Fruit fly (Drosophila melanogaster): ENCODE measurements around the gene Cpr66D.

Cpr66D gene

dm6 chr3L:8672199-8673059, 32.2 kb downstream of the Cpr66D start:
- TF ChIP-seq ttk (optimal IDR thresholded peaks at IDR 0.05) (no peak), Sin3A (optimal IDR thresholded peaks at IDR 0.05) (no peak), psq (optimal IDR thresholded peaks at IDR 0.05) (no peak)

DNA sequence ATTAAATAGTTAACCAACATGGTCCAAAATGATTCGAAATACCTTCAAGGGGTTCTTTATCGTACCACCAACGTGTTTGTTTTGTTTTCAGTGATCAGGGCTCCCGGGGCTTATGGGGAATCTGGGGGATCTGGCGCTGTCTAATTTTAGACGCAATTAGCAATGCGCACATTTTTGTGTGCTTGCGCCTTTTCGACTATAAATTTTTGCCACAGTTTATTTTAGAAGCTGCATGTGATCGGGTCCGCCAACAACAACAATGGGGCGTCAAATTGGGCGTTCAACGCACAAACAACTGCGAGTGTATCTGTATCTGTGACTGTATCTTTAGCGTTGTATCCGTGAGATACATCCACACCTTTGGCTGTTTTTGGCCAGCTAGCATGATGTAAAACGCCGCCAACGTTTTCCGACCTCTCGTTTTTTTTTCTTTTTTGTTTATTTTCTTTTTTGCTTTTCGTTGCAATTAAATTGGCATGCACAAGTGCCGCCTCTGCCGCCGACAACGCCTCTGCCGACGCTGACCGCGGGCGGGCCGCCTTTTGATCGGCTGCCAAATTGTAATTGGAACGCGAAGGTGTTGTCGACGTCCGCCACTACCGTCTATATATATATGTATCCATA, 33.2 kb downstream of the Cpr66D start:
- TF ChIP-seq ttk (optimal IDR thresholded peaks at IDR 0.05) (no peak), insv (optimal IDR thresholded peaks at IDR 0.05) (no peak)

DNA sequence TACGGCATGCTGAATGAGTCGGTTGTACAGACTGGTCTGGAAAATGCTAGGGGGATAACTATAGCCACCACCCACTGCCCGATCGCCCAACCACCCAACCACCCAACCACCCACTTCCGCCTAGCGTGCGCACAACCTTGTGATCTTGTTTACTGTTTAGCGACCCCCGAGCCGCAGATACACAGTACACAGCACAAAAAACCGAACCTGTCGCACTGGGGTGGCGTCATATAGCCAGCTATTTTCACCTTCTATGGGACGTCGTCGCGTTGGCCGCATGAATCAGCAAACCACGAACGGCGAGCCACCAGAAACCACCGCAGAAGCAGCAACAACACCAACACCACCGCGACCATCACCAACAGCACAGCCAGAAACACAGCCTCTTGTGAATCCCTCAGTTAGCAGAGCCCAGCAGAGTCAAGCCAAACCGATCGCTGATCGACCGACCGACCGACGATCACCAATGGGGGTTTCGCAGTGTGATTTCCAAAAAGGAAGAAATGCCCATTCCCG, 34.8 kb downstream of the Cpr66D start:
- TF ChIP-seq psq (optimal IDR thresholded peaks at IDR 0.05), result no peak
- no peak for TF ChIP-seq insv (optimal IDR thresholded peaks at IDR 0.05)
- no peak for TF ChIP-seq Sin3A (optimal IDR thresholded peaks at IDR 0.05)
- TF ChIP-seq h (optimal IDR thresholded peaks at IDR 0.05), result no peak
- TF ChIP-seq Myc (optimal IDR thresholded peaks at IDR 0.05), result no peak
- no peak for TF ChIP-seq ttk (optimal IDR thresholded peaks at IDR 0.05)

- TF ChIP-seq insv (optimal IDR thresholded peaks at IDR 0.05), result no peak
- no peak for TF ChIP-seq ttk (optimal IDR thresholded peaks at IDR 0.05)
- TF ChIP-seq Myc (optimal IDR thresholded peaks at IDR 0.05), result no peak
- no peak for TF ChIP-seq psq (optimal IDR thresholded peaks at IDR 0.05)
- no peak for TF ChIP-seq Sin3A (optimal IDR thresholded peaks at IDR 0.05)
- TF ChIP-seq h (optimal IDR thresholded peaks at IDR 0.05), result no peak
These were observed 35.4 kb downstream of the Cpr66D start, which contains the start of gene hry for dm6 chr3L:8675545-8676084. Gene hry (plus strand): TSS chr3L:8675759.

DNA sequence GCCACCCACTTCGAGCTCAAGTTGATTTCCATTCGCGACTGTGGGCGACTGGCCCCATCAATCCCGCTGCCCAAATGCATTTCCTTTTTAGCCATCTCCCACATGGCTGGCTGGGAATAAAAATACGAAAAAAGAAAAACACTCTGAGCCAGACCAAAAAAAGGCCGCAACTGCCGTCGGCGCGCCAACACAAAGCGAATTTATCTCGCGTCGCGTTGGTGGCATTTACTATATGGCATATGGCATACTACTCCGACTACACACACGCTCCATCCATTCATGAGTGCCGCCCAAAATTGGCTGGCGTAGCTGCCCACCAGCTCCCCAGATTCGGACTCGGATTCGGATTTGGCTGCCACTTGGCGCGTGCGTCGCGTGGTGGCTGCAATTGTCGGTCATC, 36.3 kb downstream of the Cpr66D start:
- TF ChIP-seq psq (optimal IDR thresholded peaks at IDR 0.05), result no peak
- no peak for TF ChIP-seq h (optimal IDR thresholded peaks at IDR 0.05)
- TF ChIP-seq ttk (optimal IDR thresholded peaks at IDR 0.05), result no peak
- TF ChIP-seq Sin3A (optimal IDR thresholded peaks at IDR 0.05), result no peak
- TF ChIP-seq Myc (optimal IDR thresholded peaks at IDR 0.05), result no peak
- no peak for TF ChIP-seq insv (optimal IDR thresholded peaks at IDR 0.05)

DNA sequence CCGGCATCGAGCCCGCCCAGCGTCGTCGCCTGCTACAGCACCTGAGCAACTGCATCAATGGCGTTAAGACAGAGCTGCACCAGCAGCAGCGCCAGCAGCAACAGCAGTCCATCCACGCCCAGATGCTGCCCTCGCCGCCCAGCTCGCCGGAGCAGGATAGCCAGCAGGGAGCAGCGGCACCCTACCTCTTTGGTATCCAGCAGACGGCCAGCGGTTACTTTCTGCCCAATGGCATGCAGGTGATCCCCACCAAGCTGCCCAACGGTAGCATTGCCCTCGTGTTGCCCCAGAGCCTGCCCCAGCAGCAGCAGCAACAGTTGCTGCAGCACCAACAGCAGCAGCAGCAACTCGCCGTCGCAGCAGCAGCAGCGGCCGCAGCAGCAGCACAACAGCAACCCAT, 37.5 kb downstream of the Cpr66D start:
- TF ChIP-seq psq (optimal IDR thresholded peaks at IDR 0.05) (no peak), h (optimal IDR thresholded peaks at IDR 0.05) (no peak), ttk (optimal IDR thresholded peaks at IDR 0.05) (peak; percentile 91)

DNA sequence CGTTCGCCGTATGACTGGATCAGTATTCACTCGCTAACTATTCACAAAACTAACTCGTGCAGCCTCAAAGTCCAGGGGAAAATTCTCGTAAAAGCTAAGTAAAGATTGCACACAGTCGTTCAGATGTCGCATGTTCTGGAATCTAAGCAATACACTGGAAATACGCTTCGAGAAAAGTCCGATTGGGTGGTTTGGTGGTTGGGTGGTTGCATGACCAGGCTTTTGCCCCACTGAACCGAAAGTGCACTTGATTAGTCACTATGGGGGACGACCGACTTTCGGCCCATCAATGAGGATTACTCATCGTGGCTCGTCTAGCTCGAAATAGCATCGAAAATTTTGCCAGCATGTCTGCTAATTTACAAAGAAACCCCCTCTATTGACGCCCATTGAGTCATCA, 40.1 kb downstream of the Cpr66D start:
- TF ChIP-seq insv (optimal IDR thresholded peaks at IDR 0.05) (no peak), Sin3A (optimal IDR thresholded peaks at IDR 0.05) (no peak), psq (optimal IDR thresholded peaks at IDR 0.05) (no peak), Myc (optimal IDR thresholded peaks at IDR 0.05) (no peak), h (optimal IDR thresholded peaks at IDR 0.05) (no peak), ttk (optimal IDR thresholded peaks at IDR 0.05) (no peak)

dm6 chr3L:8681271-8681670, 41.0 kb downstream of the Cpr66D start:
- TF ChIP-seq Sin3A (optimal IDR thresholded peaks at IDR 0.05), result no peak
- no peak for TF ChIP-seq psq (optimal IDR thresholded peaks at IDR 0.05)
- TF ChIP-seq ttk (optimal IDR thresholded peaks at IDR 0.05), result no peak
- no peak for TF ChIP-seq h (optimal IDR thresholded peaks at IDR 0.05)
- TF ChIP-seq insv (optimal IDR thresholded peaks at IDR 0.05), result no peak
- no peak for TF ChIP-seq Myc (optimal IDR thresholded peaks at IDR 0.05)

DNA sequence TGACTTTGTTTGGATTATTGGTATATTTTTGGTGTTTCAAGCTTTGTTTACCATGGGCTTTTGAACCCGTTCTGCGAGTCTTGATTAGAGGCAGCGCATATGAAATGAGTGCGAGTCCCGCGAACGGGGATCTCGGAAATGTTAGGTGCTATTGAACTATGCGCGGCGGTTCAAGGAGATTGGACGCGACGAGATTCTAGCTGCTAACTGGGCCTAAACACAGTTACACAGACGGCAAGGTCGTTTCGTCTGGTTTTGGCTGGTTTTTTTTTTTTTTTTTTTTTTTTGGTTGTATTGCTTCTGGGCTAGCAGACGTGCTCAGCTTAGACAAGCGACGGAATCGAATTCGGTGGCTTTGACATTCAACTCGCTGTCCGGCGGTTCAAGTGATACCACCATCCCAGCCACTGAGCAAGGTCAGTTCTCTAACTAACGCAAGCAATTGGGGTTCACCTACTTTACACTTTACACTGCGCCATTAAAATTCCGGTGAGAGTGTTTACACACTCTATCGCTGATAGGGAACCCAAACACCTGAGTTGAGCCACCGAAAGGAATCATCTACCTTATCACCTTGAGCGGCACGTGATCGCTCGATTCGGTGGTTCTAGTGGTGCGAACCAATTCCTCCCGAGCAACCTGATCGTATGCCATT, 41.8 kb downstream of the Cpr66D start:
- TF ChIP-seq h (optimal IDR thresholded peaks at IDR 0.05) (no peak), insv (optimal IDR thresholded peaks at IDR 0.05) (no peak), psq (optimal IDR thresholded peaks at IDR 0.05) (no peak), Sin3A (optimal IDR thresholded peaks at IDR 0.05) (no peak), ttk (optimal IDR thresholded peaks at IDR 0.05) (no peak), Myc (optimal IDR thresholded peaks at IDR 0.05) (no peak)

DNA sequence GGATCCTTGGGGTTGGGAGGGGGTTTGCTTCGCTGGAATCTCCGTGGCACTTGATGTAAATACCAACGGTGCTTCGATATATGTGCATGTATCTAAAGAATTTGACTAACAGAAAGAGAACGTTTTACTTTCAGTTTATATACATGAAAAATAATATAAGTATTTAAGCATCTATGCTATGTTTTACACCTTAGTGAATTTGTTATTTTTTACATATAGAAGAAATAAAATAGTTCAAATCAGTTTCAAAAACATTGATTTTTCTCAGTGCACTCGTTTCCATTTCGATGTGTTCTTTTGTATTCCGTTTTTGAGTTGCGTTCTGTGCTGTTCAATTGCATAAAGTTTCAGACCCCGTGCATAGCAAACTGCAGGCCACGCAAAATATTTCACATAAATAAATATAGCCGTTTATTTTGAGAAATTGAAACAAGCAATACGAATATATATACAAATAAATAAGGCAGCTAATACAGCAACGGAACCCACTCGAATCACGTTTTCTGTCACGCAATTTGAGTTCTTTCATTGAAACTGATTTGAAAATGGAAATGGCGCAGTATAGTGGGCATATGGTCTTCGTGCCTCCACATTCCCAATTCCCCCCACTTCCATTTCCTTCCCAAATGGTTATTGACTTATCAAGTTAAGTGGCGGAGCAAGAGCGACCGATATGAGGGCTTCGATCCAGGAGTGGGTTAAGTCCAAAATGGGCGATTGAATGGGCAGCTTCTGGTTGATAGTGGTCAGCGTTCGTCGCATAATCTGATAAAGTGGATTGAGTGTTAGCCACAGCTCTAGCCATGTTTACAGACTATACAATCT, 42.5 kb downstream of the Cpr66D start:
- no peak for TF ChIP-seq ttk (optimal IDR thresholded peaks at IDR 0.05)
- TF ChIP-seq Sin3A (optimal IDR thresholded peaks at IDR 0.05), result no peak
- no peak for TF ChIP-seq insv (optimal IDR thresholded peaks at IDR 0.05)
- TF ChIP-seq psq (optimal IDR thresholded peaks at IDR 0.05), result no peak
- no peak for TF ChIP-seq Myc (optimal IDR thresholded peaks at IDR 0.05)
- no peak for TF ChIP-seq h (optimal IDR thresholded peaks at IDR 0.05)

- TF ChIP-seq ttk (optimal IDR thresholded peaks at IDR 0.05) (no peak), psq (optimal IDR thresholded peaks at IDR 0.05) (no peak), h (optimal IDR thresholded peaks at IDR 0.05) (no peak), Myc (optimal IDR thresholded peaks at IDR 0.05) (no peak), Sin3A (optimal IDR thresholded peaks at IDR 0.05) (no peak), insv (optimal IDR thresholded peaks at IDR 0.05) (no peak)
These were observed 43.5 kb downstream of the Cpr66D start for dm6 chr3L:8683773-8684172.

Data from Kc167 (cell line).